ENCODE assay signal across 5 worm cellular contexts in genomic region chrX:5122791-5123414, ce11.
TF ChIP-seq lines count a peak whose summit lies in the region.

No protein-coding gene starts in this region.

TF ChIP-seq in whole organism, L1 larva, 84 proteins besides CTCF, POLR2A, EP300 and RAD21:
- TF ChIP-seq sup-37 (GFP tag; optimal IDR thresholded peaks at IDR 0.05; lab: Kevin White, UChicago) (no peak), zip-4 (GFP tag; optimal IDR thresholded peaks at IDR 0.05; lab: Kevin White, UChicago) (no peak), nhr-85 (tag; lab: Kevin White, UChicago) (peak; percentile 7), egl-13 (tag; optimal IDR thresholded peaks at IDR 0.05; lab: Kevin White, UChicago) (peak; percentile 58), ztf-11 (tag; optimal IDR thresholded peaks at IDR 0.05; lab: Kevin White, UChicago) (peak in 1 of 2 experiments; percentile 15), dsc-1 (tag; optimal IDR thresholded peaks at IDR 0.05; lab: Kevin White, UChicago) (peak; percentile 87), unc-86 (tag; optimal IDR thresholded peaks at IDR 0.05; lab: Kevin White, UChicago) (peak; percentile 71), fkh-8 (tag; optimal IDR thresholded peaks at IDR 0.05; lab: Kevin White, UChicago) (peak; percentile 30), ceh-8 (GFP tag; optimal IDR thresholded peaks at IDR 0.05; lab: Kevin White, UChicago) (no peak), nhr-71 (tag; optimal IDR thresholded peaks at IDR 0.05; lab: Kevin White, UChicago) (peak; percentile 18), elt-3 (tag; optimal IDR thresholded peaks at IDR 0.05; lab: Kevin White, UChicago) (no peak), dpl-1 (GFP tag; optimal IDR thresholded peaks at IDR 0.05; lab: Kevin White, UChicago) (no peak), efl-1 (optimal IDR thresholded peaks at IDR 0.05; lab: Kevin White, UChicago) (no peak), efl-1 (GFP tag; optimal IDR thresholded peaks at IDR 0.05 in 1 of 2; lab: Kevin White, UChicago) (peak in 1 of 2 experiments; percentile 67), nhr-47 (tag; optimal IDR thresholded peaks at IDR 0.05; lab: Kevin White, UChicago) (peak; percentile 40), blmp-1 (tag; optimal IDR thresholded peaks at IDR 0.05; lab: Kevin White, UChicago) (peak; percentile 3)

TF ChIP-seq in whole organism, L3 larva, 47 proteins besides CTCF, POLR2A, EP300 and RAD21:
- peak; percentile 18 for TF ChIP-seq nhr-23 (tag; optimal IDR thresholded peaks at IDR 0.05; lab: Kevin White, UChicago)
- TF ChIP-seq pqm-1 (tag; optimal IDR thresholded peaks at IDR 0.05; lab: Kevin White, UChicago) = peak; percentile 30
- no peak for TF ChIP-seq ztf-4 (tag; optimal IDR thresholded peaks at IDR 0.05; lab: Kevin White, UChicago)
- no peak for TF ChIP-seq R02D3.7 (tag; optimal IDR thresholded peaks at IDR 0.05; lab: Kevin White, UChicago)
- TF ChIP-seq hmg-11 (tag; optimal IDR thresholded peaks at IDR 0.05; lab: Kevin White, UChicago) = no peak
- no peak for TF ChIP-seq nhr-237 (tag; optimal IDR thresholded peaks at IDR 0.05; lab: Kevin White, UChicago)
- TF ChIP-seq zag-1 (tag; optimal IDR thresholded peaks at IDR 0.05; lab: Kevin White, UChicago) = no peak
- TF ChIP-seq ceh-9 (tag; optimal IDR thresholded peaks at IDR 0.05; lab: Kevin White, UChicago) = no peak
- no peak for TF ChIP-seq lin-15B (tag; optimal IDR thresholded peaks at IDR 0.05; lab: Kevin White, UChicago)
- TF ChIP-seq pha-4 (tag; optimal IDR thresholded peaks at IDR 0.05; lab: Kevin White, UChicago) = peak; percentile 85
- no peak for TF ChIP-seq mml-1 (tag; optimal IDR thresholded peaks at IDR 0.05; lab: Kevin White, UChicago)
- peak; percentile 22 for TF ChIP-seq elt-2 (tag; optimal IDR thresholded peaks at IDR 0.05; lab: Kevin White, UChicago)
- no peak for TF ChIP-seq jun-1 (tag; optimal IDR thresholded peaks at IDR 0.05; lab: Kevin White, UChicago)
- TF ChIP-seq nhr-25 (tag; optimal IDR thresholded peaks at IDR 0.05; lab: Kevin White, UChicago) = peak; percentile 26
- TF ChIP-seq snpc-4 (tag; optimal IDR thresholded peaks at IDR 0.05; lab: Kevin White, UChicago) = no peak
- TF ChIP-seq fkh-10 (GFP tag; optimal IDR thresholded peaks at IDR 0.05; lab: Kevin White, UChicago) = no peak
- TF ChIP-seq unc-39 (tag; optimal IDR thresholded peaks at IDR 0.05; lab: Kevin White, UChicago) = no peak

TF ChIP-seq in whole organism, early embryonic, 17 proteins besides CTCF, POLR2A, EP300 and RAD21:
- TF ChIP-seq hmg-4 (GFP tag; optimal IDR thresholded peaks at IDR 0.05; lab: Kevin White, UChicago) = peak; percentile 45
- no peak for TF ChIP-seq pes-1 (GFP tag; IDR thresholded peaks at IDR 0.05; lab: Robert Waterston, UW)
- TF ChIP-seq tbx-11 (GFP tag; IDR thresholded peaks at IDR 0.05; lab: Robert Waterston, UW) = 0 out of 2 replicates have a peak, but pooled peaks have one; percentile 9
- no peak for TF ChIP-seq hmbx-1 (tag; optimal IDR thresholded peaks at IDR 0.05; lab: Kevin White, UChicago)

TF ChIP-seq in whole organism, midembryonic, 9 proteins besides CTCF, POLR2A, EP300 and RAD21:
- TF ChIP-seq flt-1 (GFP tag; IDR thresholded peaks at IDR 0.05; lab: Robert Waterston, UW) (0 out of 2 replicates have a peak, but pooled peaks have one; percentile 21), T22C8.4 (GFP tag; IDR thresholded peaks at IDR 0.05; lab: Robert Waterston, UW) (no peak)

TF ChIP-seq in whole organism, young adult, 124 proteins besides CTCF, POLR2A, EP300 and RAD21:
- no peak for TF ChIP-seq nhr-120 (GFP tag; IDR thresholded peaks at IDR 0.05; lab: Robert Waterston, UW)
- 0 out of 2 replicates have a peak, but pooled peaks have one; percentile 46 for TF ChIP-seq ekl-4 (GFP tag; IDR thresholded peaks at IDR 0.05; lab: Robert Waterston, UW)
- TF ChIP-seq attf-6 (GFP tag; IDR thresholded peaks at IDR 0.05; lab: Robert Waterston, UW) = 0 out of 2 replicates have a peak, but pooled peaks have one; percentile 9
